Worm (Caenorhabditis elegans): ENCODE data around the gene cutl-26.
A peak's percentile ranks its signal among the peaks of the same experiment; 100 is the strongest.

The cutl-26 gene

ce11 chrIV:658497-659177 is 48.9 kb downstream of the cutl-26 start:
- TF ChIP-seq ztf-11 (tag; optimal IDR thresholded peaks at IDR 0.05) = no peak
- no peak for TF ChIP-seq nhr-111 (GFP tag; optimal IDR thresholded peaks at IDR 0.05)
- peak in 1 of 2 experiments; percentile 15 for TF ChIP-seq hif-1 (tag; optimal IDR thresholded peaks at IDR 0.05)
- peak; percentile 2 for TF ChIP-seq mes-2 (tag; optimal IDR thresholded peaks at IDR 0.05; ENCODE audit: poor library complexity, severe bottlenecking)
- no peak for TF ChIP-seq T20F7.1 (GFP tag; optimal IDR thresholded peaks at IDR 0.05)
- TF ChIP-seq daf-16 (GFP tag; optimal IDR thresholded peaks at IDR 0.05) = no peak
- TF ChIP-seq daf-16 (tag; optimal IDR thresholded peaks at IDR 0.05) = peak; percentile 29
- TF ChIP-seq aha-1 (tag) = peak; percentile 85
- TF ChIP-seq ama-1 (optimal IDR thresholded peaks at IDR 0.05) = peak; percentile 69

- TF ChIP-seq unc-62 (GFP tag; optimal IDR thresholded peaks at IDR 0.05 in 1 of 2) = no peak
- TF ChIP-seq unc-62 (tag; optimal IDR thresholded peaks at IDR 0.05) = no peak
- no peak for TF ChIP-seq ZK337.2 (GFP tag; IDR thresholded peaks at IDR 0.05)
- TF ChIP-seq hlh-11 (tag; optimal IDR thresholded peaks at IDR 0.05) = peak; percentile 48
- TF ChIP-seq unc-130 (GFP tag; optimal IDR thresholded peaks at IDR 0.05) = no peak
- TF ChIP-seq vab-7 (GFP tag; IDR thresholded peaks at IDR 0.05) = peak; percentile 31; the same call in 1 of the 2 replicates
- TF ChIP-seq saeg-2 (GFP tag; IDR thresholded peaks at IDR 0.05) = no peak
- no peak for TF ChIP-seq daf-8 (GFP tag; IDR thresholded peaks at IDR 0.05)
- TF ChIP-seq lin-1 (GFP tag; IDR thresholded peaks at IDR 0.05) = peak; percentile 48; the same call in 1 of the 2 replicates
- TF ChIP-seq nhr-42 (GFP tag; IDR thresholded peaks at IDR 0.05) = peak; percentile 50; the same call in 1 of the 2 replicates
- peak; percentile 37; the same call in 1 of the 2 replicates for TF ChIP-seq T26A8.4 (GFP tag; IDR thresholded peaks at IDR 0.05)
- TF ChIP-seq nhr-11 (tag; optimal IDR thresholded peaks at IDR 0.05) = peak; percentile 3
- TF ChIP-seq hmg-1.1 (GFP tag; IDR thresholded peaks at IDR 0.05) = peak; percentile 61; the same call in 1 of the 2 replicates
- TF ChIP-seq duxl-1 (tag; optimal IDR thresholded peaks at IDR 0.05; ENCODE audit: poor library complexity) = peak; percentile 70
- peak; percentile 60 for TF ChIP-seq hlh-30 (tag; optimal IDR thresholded peaks at IDR 0.05; ENCODE audit: insufficient read depth)
- TF ChIP-seq zip-11 (GFP tag; IDR thresholded peaks at IDR 0.05) = no peak
- peak in 1 of 2 experiments; percentile 72 for TF ChIP-seq lsy-2 (tag; optimal IDR thresholded peaks at IDR 0.05)
- TF ChIP-seq daf-19 (GFP tag; conservative IDR thresholded peaks at IDR 0.05) = no peak
- no peak for TF ChIP-seq zfp-3 (GFP tag; conservative IDR thresholded peaks at IDR 0.05)
- TF ChIP-seq dmd-6 (GFP tag; IDR thresholded peaks at IDR 0.05) = peak; percentile 29; the same call in 1 of the 2 replicates
- TF ChIP-seq pqm-1 (tag; optimal IDR thresholded peaks at IDR 0.05) = no peak
- TF ChIP-seq lin-38 (GFP tag; IDR thresholded peaks at IDR 0.05) = peak; percentile 69
- no peak for TF ChIP-seq aly-2 (tag; optimal IDR thresholded peaks at IDR 0.05)
- TF ChIP-seq Y5F2A.4 (GFP tag; optimal IDR thresholded peaks at IDR 0.05) = no peak
- TF ChIP-seq dpl-1 (GFP tag; optimal IDR thresholded peaks at IDR 0.05) = no peak
- no peak for TF ChIP-seq nhr-25 (tag; optimal IDR thresholded peaks at IDR 0.05; ENCODE audit: borderline replicate concordance, insufficient read depth)
- peak; percentile 2 for TF ChIP-seq mxl-3 (GFP tag; optimal IDR thresholded peaks at IDR 0.05)
- TF ChIP-seq tra-1 (GFP tag; IDR thresholded peaks at IDR 0.05) = no peak
- TF ChIP-seq snpc-4 (tag; optimal IDR thresholded peaks at IDR 0.05) = peak; percentile 92
- no peak for TF ChIP-seq lin-29 (GFP tag; IDR thresholded peaks at IDR 0.05)
- TF ChIP-seq ztf-11 (tag; optimal IDR thresholded peaks at IDR 0.05) = no peak
- no peak for TF ChIP-seq lir-3 (tag; optimal IDR thresholded peaks at IDR 0.05)
- no peak for TF ChIP-seq mxl-2 (GFP tag; conservative IDR thresholded peaks at IDR 0.05)
- no peak for TF ChIP-seq nhr-41 (GFP tag; IDR thresholded peaks at IDR 0.05)
- peak; percentile 68 for TF ChIP-seq Y48G9A.11 (GFP tag; IDR thresholded peaks at IDR 0.05)
- TF ChIP-seq mep-1 (tag; optimal IDR thresholded peaks at IDR 0.05) = peak; percentile 66
- peak; percentile 58 for TF ChIP-seq aha-1 (tag)
- TF ChIP-seq ceh-20 (GFP tag; IDR thresholded peaks at IDR 0.05) = no peak
- TF ChIP-seq F37D6.2 (tag; optimal IDR thresholded peaks at IDR 0.05) = no peak
- no peak for TF ChIP-seq nhr-111 (GFP tag; optimal IDR thresholded peaks at IDR 0.05)
- peak; percentile 54 for TF ChIP-seq F49E8.2 (tag; optimal IDR thresholded peaks at IDR 0.05; ENCODE audit: borderline replicate concordance)
- TF ChIP-seq spr-3 (GFP tag; optimal IDR thresholded peaks at IDR 0.05) = no peak
Observed at ce11 chrIV:657932-658331, 49.6 kb downstream of the cutl-26 start.

All from whole organism, L4 larva.